Worm (Caenorhabditis elegans): Measurements from ENCODE around the gene atg-4.2.

ce11 chrIV:11623060-11623459 lies 44.8 kb upstream of the atg-4.2 start, which contains the start of gene lys-4:
- no peak for TF ChIP-seq ces-1 (GFP tag; optimal IDR thresholded peaks at IDR 0.05)
- no peak for TF ChIP-seq lin-13 (tag; optimal IDR thresholded peaks at IDR 0.05)
- TF ChIP-seq nhr-28 (tag; optimal IDR thresholded peaks at IDR 0.05): no peak

All from whole organism, mixed stage, embryonic.